Worm (Caenorhabditis elegans) whole organism, L4/young adult: ENCODE data around the gene nhr-95.

Source experiments
- W03F9.2 ChIP-seq: fragments of 150-350 bp; optimal IDR thresholded peaks from 2 replicates; lab custom pipeline; 2014; ENCODE audit warnings: missing biosample characterization, missing genetic modification characterization
- him-1 ChIP-seq: sonication (generic microtip); optimal IDR thresholded peaks from 2 replicates; lab custom pipeline; 2016; ENCODE audit warnings: missing genotype, missing genetic modification reagents, missing genetic modification characterization, missing compliant biosample characterization

- TF ChIP-seq him-1 (peak; percentile 49), W03F9.2 (no peak)
These were observed 43.4 kb upstream of the nhr-95 start for ce11 chrV:19125812-19126211.
